Fruit fly (Drosophila melanogaster) whole organism, embryonic: ENCODE results near the gene Mer.

Source experiments
- Abd-B ChIP-seq: fragments of 200-800 bp; sonication (Bioruptor generic); optimal IDR thresholded peaks from 2 replicates; lab custom pipeline; 2018; ENCODE audit warnings: missing biosample characterization, mild to moderate bottlenecking, missing genetic modification characterization, moderate library complexity
- Atf-2 ChIP-seq: fragments of 200-800 bp; sonication (Bioruptor generic); optimal IDR thresholded peaks from 2 replicates; lab custom pipeline; 2016; ENCODE audit warnings: missing biosample characterization, missing genetic modification characterization
- C15 ChIP-seq: fragments of 200-800 bp; sonication (Bioruptor generic); IDR thresholded peaks from 3 replicates; pipeline ENCODE4 v1.3.6; 2022; ENCODE audit warnings: missing biosample characterization, missing genetic modification characterization
- CG10321 ChIP-seq: fragments of 200-800 bp; sonication (Bioruptor generic); IDR thresholded peaks from 2 replicates; pipeline ENCODE4 v1.3.6; 2022; ENCODE audit warnings: missing biosample characterization, missing genetic modification characterization
- CG12299 ChIP-seq: fragments of 200-800 bp; sonication (Bioruptor generic); optimal IDR thresholded peaks from 2 replicates; lab custom pipeline; 2018; ENCODE audit warnings: missing biosample characterization, mild to moderate bottlenecking, missing genetic modification characterization
- CG13424 ChIP-seq: fragments of 200-800 bp; sonication (Bioruptor generic); optimal IDR thresholded peaks from 2 replicates; lab custom pipeline; 2019; ENCODE audit warnings: missing biosample characterization, mild to moderate bottlenecking, missing genetic modification characterization, moderate library complexity
- CG14050 ChIP-seq: fragments of 200-800 bp; sonication (Bioruptor generic); IDR thresholded peaks from 3 replicates; pipeline ENCODE4 v1.3.6; 2022; ENCODE audit warnings: missing biosample characterization, missing genetic modification characterization
- CG15601 ChIP-seq: fragments of 200-800 bp; sonication (Bioruptor generic); optimal IDR thresholded peaks from 3 replicates; lab custom pipeline; 2019; ENCODE audit warnings: missing biosample characterization, mild to moderate bottlenecking, missing genetic modification characterization, moderate library complexity
- CG16779 ChIP-seq: fragments of 200-800 bp; sonication (Bioruptor generic); IDR thresholded peaks from 2 replicates; pipeline ENCODE4 v1.3.6; 2022; ENCODE audit warnings: missing biosample characterization, missing genetic modification characterization
- CG17612 ChIP-seq: fragments of 200-800 bp; sonication (Bioruptor generic); IDR thresholded peaks from 2 replicates; pipeline ENCODE4 v1.3.6; 2022; ENCODE audit warnings: missing biosample characterization, missing genetic modification characterization
- CG2712 ChIP-seq: fragments of 200-800 bp; optimal IDR thresholded peaks from 3 replicates; lab custom pipeline; 2019; ENCODE audit warnings: missing biosample characterization, mild to moderate bottlenecking, missing genetic modification characterization, moderate library complexity
- CG31365 ChIP-seq: fragments of 200-800 bp; sonication (Bioruptor generic); optimal IDR thresholded peaks from 2 replicates; lab custom pipeline; 2018; ENCODE audit warnings: missing biosample characterization, mild to moderate bottlenecking, missing genetic modification characterization
- CG31441 ChIP-seq: fragments of 200-800 bp; sonication (Bioruptor generic); IDR thresholded peaks from 2 replicates; pipeline ENCODE4 v1.3.6; 2022; ENCODE audit warnings: missing biosample characterization, missing genetic modification characterization
- CG33557 ChIP-seq: fragments of 200-800 bp; sonication (Bioruptor generic); optimal IDR thresholded peaks from 2 replicates; lab custom pipeline; 2019; ENCODE audit warnings: missing biosample characterization, mild to moderate bottlenecking, missing genetic modification characterization, moderate library complexity
- CG4328 ChIP-seq: fragments of 200-800 bp; sonication (Bioruptor generic); optimal IDR thresholded peaks from 3 replicates; lab custom pipeline; 2017; ENCODE audit warnings: missing biosample characterization, missing genetic modification reagents, missing genetic modification characterization
- CG6654 ChIP-seq: fragments of 200-800 bp; sonication (Bioruptor generic); optimal IDR thresholded peaks from 2 replicates; lab custom pipeline; 2017; ENCODE audit warnings: missing biosample characterization, mild to moderate bottlenecking, missing genetic modification characterization
- CG6813 ChIP-seq: fragments of 200-800 bp; sonication (Bioruptor generic); optimal IDR thresholded peaks from 2 replicates; lab custom pipeline; 2017; ENCODE audit warnings: missing biosample characterization, missing genetic modification characterization, mild to moderate bottlenecking, moderate library complexity, missing genetic modification reagents
- CG8290 ChIP-seq, 3 experiments: fragments of 200-800 bp; sonication (Bioruptor generic); optimal IDR thresholded peaks; 2 replicates each; lab custom pipeline; 2016 to 2019; ENCODE audit warnings: missing biosample characterization in 3 of 3, missing genetic modification characterization in 3 of 3, mild to moderate bottlenecking in 2 of 3, moderate library complexity in 1 of 3
- CG8359 ChIP-seq: fragments of 200-800 bp; sonication (Bioruptor generic); optimal IDR thresholded peaks from 2 replicates; lab custom pipeline; 2017; ENCODE audit warnings: missing biosample characterization, mild to moderate bottlenecking, missing genetic modification characterization, borderline replicate concordance
- D19A ChIP-seq: fragments of 200-800 bp; optimal IDR thresholded peaks from 3 replicates; lab custom pipeline; 2019; ENCODE audit warnings: missing biosample characterization, mild to moderate bottlenecking, missing genetic modification characterization, moderate library complexity
- Dad ChIP-seq: fragments of 200-800 bp; sonication (Bioruptor generic); optimal IDR thresholded peaks from 3 replicates; lab custom pipeline; 2016; ENCODE audit warnings: missing biosample characterization, missing genetic modification characterization
- Fer2 ChIP-seq: fragments of 200-800 bp; sonication (Bioruptor generic); optimal IDR thresholded peaks from 2 replicates; lab custom pipeline; 2018; ENCODE audit warnings: missing biosample characterization, mild to moderate bottlenecking, missing genetic modification characterization, moderate library complexity
- H15 ChIP-seq: fragments of 200-800 bp; sonication (Bioruptor generic); IDR thresholded peaks from 3 replicates; pipeline ENCODE4 v1.3.6; 2022; ENCODE audit warnings: missing biosample characterization, missing genetic modification characterization
- HLH4C ChIP-seq: fragments of 200-800 bp; sonication (Bioruptor generic); IDR thresholded peaks from 3 replicates; pipeline ENCODE4 v1.3.6; 2022; ENCODE audit warnings: missing biosample characterization, missing genetic modification characterization; ENCODE audit not compliant: partially characterized antibody
- Med ChIP-seq: fragments of 200-800 bp; sonication (Bioruptor generic); peaks from one replicate; lab custom pipeline; 2016; ENCODE audit warnings: missing biosample characterization, missing genetic modification characterization, mild to moderate bottlenecking, inconsistent platforms, moderate library complexity
- NK7.1 ChIP-seq: fragments of 200-800 bp; sonication (Bioruptor generic); optimal IDR thresholded peaks from 3 replicates; lab custom pipeline; 2016; ENCODE audit warnings: missing biosample characterization, missing genetic modification characterization
- Pdp1 ChIP-seq, 2 experiments: fragments of 200-800 bp; sonication (Bioruptor generic); optimal IDR thresholded peaks; 3 replicates each; lab custom pipeline; 2016; ENCODE audit warnings: missing biosample characterization in 2 of 2, missing genetic modification characterization in 2 of 2, mild to moderate bottlenecking in 1 of 2, moderate library complexity in 1 of 2
- Spps ChIP-seq: fragments of 200-800 bp; sonication (Bioruptor generic); optimal IDR thresholded peaks from 2 replicates; lab custom pipeline; 2018; ENCODE audit warnings: missing biosample characterization, mild to moderate bottlenecking, missing genetic modification characterization
- YL-1 ChIP-seq: fragments of 200-800 bp; sonication (Bioruptor generic); optimal IDR thresholded peaks from 3 replicates; lab custom pipeline; 2017; ENCODE audit warnings: missing biosample characterization, mild to moderate bottlenecking, missing genetic modification characterization
- ara ChIP-seq: fragments of 200-800 bp; sonication (Bioruptor generic); IDR thresholded peaks from 2 replicates; pipeline ENCODE4 v1.3.6; 2022; ENCODE audit warnings: missing biosample characterization, missing genetic modification characterization
- ato ChIP-seq: fragments of 200-800 bp; sonication (Bioruptor generic); IDR thresholded peaks from 2 replicates; pipeline ENCODE4 v1.3.6; 2022; ENCODE audit warnings: missing biosample characterization, missing genetic modification characterization; ENCODE audit not compliant: partially characterized antibody
- croc ChIP-seq: fragments of 200-800 bp; sonication (Bioruptor generic); conservative IDR thresholded peaks from 3 replicates; pipeline ENCODE4 v1.3.6; 2022; ENCODE audit warnings: missing biosample characterization, missing genetic modification characterization
- gfzf ChIP-seq: fragments of 200-800 bp; sonication (Bioruptor generic); optimal IDR thresholded peaks from 2 replicates; lab custom pipeline; 2016; ENCODE audit warnings: missing biosample characterization, mild to moderate bottlenecking, missing genetic modification characterization, moderate library complexity
- ken ChIP-seq: fragments of 200-800 bp; sonication (Bioruptor generic); IDR thresholded peaks from 3 replicates; pipeline ENCODE4 v1.3.6; 2022; ENCODE audit warnings: missing biosample characterization, missing genetic modification characterization
- maf-S ChIP-seq: fragments of 200-800 bp; sonication (Bioruptor generic); optimal IDR thresholded peaks from 2 replicates; lab custom pipeline; 2016; ENCODE audit warnings: missing biosample characterization, missing genetic modification characterization
- mld ChIP-seq: fragments of 200-800 bp; sonication (Bioruptor generic); IDR thresholded peaks from 3 replicates; pipeline ENCODE4 v1.3.6; 2022; ENCODE audit warnings: missing biosample characterization, missing genetic modification characterization; ENCODE audit not compliant: partially characterized antibody
- nmo ChIP-seq: fragments of 200-800 bp; sonication (Bioruptor generic); optimal IDR thresholded peaks from 2 replicates; lab custom pipeline; 2018; ENCODE audit warnings: missing biosample characterization, mild to moderate bottlenecking, missing genetic modification characterization, moderate library complexity
- pfk ChIP-seq: fragments of 200-800 bp; sonication (Bioruptor generic); optimal IDR thresholded peaks from 2 replicates; lab custom pipeline; 2018; ENCODE audit warnings: missing biosample characterization, mild to moderate bottlenecking, missing genetic modification characterization, moderate library complexity
- pros ChIP-seq: fragments of 200-800 bp; sonication (Bioruptor generic); optimal IDR thresholded peaks from 3 replicates; lab custom pipeline; 2019; ENCODE audit warnings: missing biosample characterization, mild to moderate bottlenecking, missing genetic modification characterization, moderate library complexity
- pum ChIP-seq: fragments of 200-800 bp; sonication (Bioruptor generic); optimal IDR thresholded peaks from 2 replicates; lab custom pipeline; 2016; ENCODE audit warnings: missing biosample characterization, missing genetic modification characterization
- pzg ChIP-seq: fragments of 200-800 bp; sonication (Bioruptor generic); optimal IDR thresholded peaks from 3 replicates; lab custom pipeline; 2018; ENCODE audit warnings: missing biosample characterization, mild to moderate bottlenecking, missing genetic modification characterization, moderate library complexity
- seq ChIP-seq: fragments of 200-800 bp; sonication (Bioruptor generic); IDR thresholded peaks from 2 replicates; pipeline ENCODE4 v1.3.6; 2022; ENCODE audit warnings: missing biosample characterization, missing genetic modification characterization
- slbo ChIP-seq: fragments of 200-800 bp; sonication (Bioruptor generic); IDR thresholded peaks from 2 replicates; pipeline ENCODE4 v1.3.6; 2022; ENCODE audit warnings: missing biosample characterization, missing genetic modification characterization
- tgo ChIP-seq: fragments of 200-800 bp; sonication (Bioruptor generic); IDR thresholded peaks from 3 replicates; pipeline ENCODE4 v1.3.6; 2022; ENCODE audit warnings: missing biosample characterization, missing genetic modification characterization
- unc-4 ChIP-seq: fragments of 200-800 bp; sonication (Bioruptor generic); IDR thresholded peaks from 2 replicates; pipeline ENCODE4 v1.3.6; 2022; ENCODE audit warnings: missing biosample characterization, missing genetic modification characterization; ENCODE audit not compliant: partially characterized antibody
- z ChIP-seq: fragments of 200-800 bp; sonication (Bioruptor generic); IDR thresholded peaks from 3 replicates; pipeline ENCODE4 v1.3.6; 2022; ENCODE audit warnings: missing biosample characterization, missing genetic modification characterization

The Mer gene

dm6 chrX:19737872-19738271 is 44.6 kb upstream of the Mer start:
- TF ChIP-seq CG17612 (GFP tag; lab: Robert Waterston, UW) (peak; percentile 71; the same call in 1 of the 2 replicates), z (GFP tag; lab: Robert Waterston, UW) (no peak), Dad (GFP tag; lab: Kevin White, UChicago) (no peak), D19A (no peak), CG16779 (0 out of 2 replicates have a peak, but pooled peaks have one; percentile 28), pfk (GFP tag; lab: Kevin White, UChicago) (no peak), pros (GFP tag; lab: Kevin White, UChicago) (no peak), CG14050 (GFP tag; lab: Robert Waterston, UW) (no peak), Med (GFP tag; lab: Kevin White, UChicago) (peak; percentile 3), CG8290 (GFP tag; optimal IDR thresholded peaks at IDR 0.05; lab: Kevin White, UChicago) (peak; percentile 1), CG8290 (tag; optimal IDR thresholded peaks at IDR 0.05; lab: Kevin White, UChicago) (peak in 1 of 2 experiments; percentile 72), gfzf (GFP tag; lab: Kevin White, UChicago) (no peak), C15 (GFP tag; lab: Robert Waterston, UW) (no peak), CG4328 (GFP tag; lab: Kevin White, UChicago) (no peak)

- TF ChIP-seq ara (GFP tag; lab: Robert Waterston, UW) (no peak), seq (GFP tag; lab: Robert Waterston, UW) (peak; percentile 45; the same call in 1 of the 2 replicates), Atf-2 (GFP tag; lab: Kevin White, UChicago) (no peak), Med (GFP tag; lab: Kevin White, UChicago) (peak; percentile 9), ato (no peak), slbo (GFP tag; lab: Robert Waterston, UW) (no peak), Spps (tag; lab: Kevin White, UChicago) (no peak), CG15601 (tag; lab: Kevin White, UChicago) (no peak), Fer2 (tag; lab: Kevin White, UChicago) (no peak), pum (no peak), H15 (GFP tag; lab: Robert Waterston, UW) (no peak), CG10321 (GFP tag; lab: Robert Waterston, UW) (peak; percentile 59; the same call in 1 of the 2 replicates), pzg (GFP tag; lab: Kevin White, UChicago) (peak; percentile 12)
Observed at dm6 chrX:19735270-19735669, 42.0 kb upstream of the Mer start, which contains the start of gene CG14234. CG14234 (plus strand) TSS chrX:19735570.

DNA sequence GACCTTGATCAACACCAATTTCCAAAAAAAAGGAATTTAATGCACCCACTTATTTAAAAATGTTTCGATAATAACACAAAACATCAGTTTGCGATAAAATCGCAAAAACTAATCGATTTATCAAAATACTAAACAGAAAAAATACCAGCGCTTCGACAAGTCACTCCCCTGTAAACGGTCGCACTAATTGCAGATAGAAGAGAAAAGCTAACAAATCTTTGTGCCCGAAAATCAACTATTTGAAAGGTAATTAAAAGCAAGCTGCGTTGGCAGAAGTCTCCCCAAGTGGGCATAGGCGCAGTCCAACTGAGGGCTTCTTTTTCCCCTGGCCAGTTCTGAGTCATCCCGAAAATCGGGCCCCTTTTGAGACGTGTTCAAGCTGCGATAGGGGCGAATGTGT is 37.5 kb upstream of the Mer start, which contains the start of gene AP-1-2beta:
AP-1-2beta (plus strand) TSS at position 161 of the 400 bp plus-strand sequence.
- TF ChIP-seq croc (GFP tag; lab: Robert Waterston, UW), result no peak
- TF ChIP-seq Pdp1 (GFP tag; optimal IDR thresholded peaks at IDR 0.05; lab: Kevin White, UChicago), result no peak
- no peak for TF ChIP-seq Med (GFP tag; lab: Kevin White, UChicago)
- peak; percentile 71 for TF ChIP-seq HLH4C (GFP tag; lab: Robert Waterston, UW)
- no peak for TF ChIP-seq NK7.1 (GFP tag; lab: Kevin White, UChicago)
- no peak for TF ChIP-seq CG8359 (GFP tag; lab: Kevin White, UChicago)
- no peak for TF ChIP-seq maf-S (GFP tag; lab: Kevin White, UChicago)
- TF ChIP-seq CG31365 (tag; lab: Kevin White, UChicago), result no peak
- TF ChIP-seq CG6654, result no peak
- no peak for TF ChIP-seq CG13424 (tag; lab: Kevin White, UChicago)
- no peak for TF ChIP-seq CG31441
- no peak for TF ChIP-seq CG6813 (GFP tag; lab: Kevin White, UChicago)
- no peak for TF ChIP-seq CG2712 (tag; lab: Kevin White, UChicago)
- no peak for TF ChIP-seq CG33557 (GFP tag; lab: Kevin White, UChicago)
- TF ChIP-seq gfzf (GFP tag; lab: Kevin White, UChicago), result peak; percentile 78
- TF ChIP-seq CG12299, result no peak
- TF ChIP-seq YL-1 (GFP tag; lab: Kevin White, UChicago), result peak; percentile 70
- no peak for TF ChIP-seq tgo (GFP tag; lab: Robert Waterston, UW)
- no peak for TF ChIP-seq pros (GFP tag; lab: Kevin White, UChicago)
- no peak for TF ChIP-seq ken (GFP tag; lab: Robert Waterston, UW)
- TF ChIP-seq ato, result 0 out of 2 replicates have a peak, but pooled peaks have one; percentile 47
- peak; percentile 8 for TF ChIP-seq nmo
- TF ChIP-seq Abd-B (GFP tag; lab: Kevin White, UChicago), result no peak
- 0 out of 2 replicates have a peak, but pooled peaks have one; percentile 40 for TF ChIP-seq unc-4 (GFP tag; lab: Robert Waterston, UW)
- no peak for TF ChIP-seq CG15601 (tag; lab: Kevin White, UChicago)
- TF ChIP-seq mld (GFP tag; lab: Robert Waterston, UW), result peak; percentile 54; the same call in 1 of the 3 replicates
